Worm (Caenorhabditis elegans) whole organism, late embryonic: ENCODE results near the gene srz-102.

Experiments used
- ama-1 ChIP-seq: fragments of 150-350 bp; optimal IDR thresholded peaks from 2 replicates; lab custom pipeline; 2014
- ceh-45 ChIP-seq: fragments of 200-800 bp; sonication (Bioruptor generic); IDR thresholded peaks from 2 replicates; pipeline ENCODE4 v1.3.6; 2022; ENCODE audit warnings: missing genetic modification reagents, missing genetic modification characterization, missing compliant biosample characterization
- hlh-30 ChIP-seq: sonication (generic microtip); optimal IDR thresholded peaks from 2 replicates; lab custom pipeline; 2017; ENCODE audit warnings: antibody characterized with exemption, missing genetic modification characterization, missing compliant biosample characterization; ENCODE audit not compliant: insufficient read depth
- nfya-1 ChIP-seq: sonication (generic microtip); optimal IDR thresholded peaks from 2 replicates; lab custom pipeline; 2017; ENCODE audit warnings: missing genetic modification characterization, mild to moderate bottlenecking, missing compliant biosample characterization, antibody characterized with exemption, moderate library complexity
- npax-4 ChIP-seq: sonication (generic microtip); optimal IDR thresholded peaks from 2 replicates; lab custom pipeline; 2016; ENCODE audit warnings: missing genetic modification characterization, missing compliant biosample characterization
- odd-2 ChIP-seq: sonication (generic microtip); optimal IDR thresholded peaks from 2 replicates; lab custom pipeline; 2017; ENCODE audit warnings: antibody characterized with exemption, mild to moderate bottlenecking, missing genetic modification characterization, missing compliant biosample characterization
- pqm-1 ChIP-seq: sonication (generic microtip); optimal IDR thresholded peaks from 2 replicates; lab custom pipeline; 2016; ENCODE audit warnings: missing genetic modification characterization, missing compliant biosample characterization
- syd-9 ChIP-seq: sonication (generic microtip); optimal IDR thresholded peaks from 2 replicates; lab custom pipeline; 2016; ENCODE audit warnings: mild to moderate bottlenecking, missing genetic modification characterization, moderate library complexity, missing compliant biosample characterization
- unc-55 ChIP-seq: sonication (generic microtip); optimal IDR thresholded peaks from 2 replicates; lab custom pipeline; 2017; ENCODE audit warnings: missing biosample characterization, missing genetic modification reagents, missing genetic modification characterization

ce11 chrV:16739100-16739499 lies 51.8 kb downstream of the srz-102 start, which contains the start of the genes clec-29 and clec-39:
- TF ChIP-seq unc-55 (GFP tag; lab: Kevin White, UChicago) (no peak), odd-2 (no peak), syd-9 (tag; lab: Kevin White, UChicago) (no peak), hlh-30 (tag; lab: Kevin White, UChicago) (no peak), ama-1 (lab: Kevin White, UChicago) (no peak), pqm-1 (no peak), npax-4 (tag; lab: Kevin White, UChicago) (no peak), nfya-1 (tag; lab: Kevin White, UChicago) (no peak), ceh-45 (GFP tag; lab: Robert Waterston, UW) (no peak)
